Worm (Caenorhabditis elegans) whole organism, mixed stage, embryonic: ENCODE results near the gene irld-4.

Experiments used
- M03D4.4 ChIP-seq: sonication (generic microtip); optimal IDR thresholded peaks from 2 replicates; lab custom pipeline; 2017; ENCODE audit warnings: mild to moderate bottlenecking, missing genetic modification characterization, missing compliant biosample characterization
- bed-3 ChIP-seq: fragments of 200-800 bp; sonication (Bioruptor generic); optimal IDR thresholded peaks from 3 replicates; lab custom pipeline; 2018; ENCODE audit warnings: mild to moderate bottlenecking, missing genetic modification characterization, moderate library complexity, missing compliant biosample characterization
- blmp-1 ChIP-seq: fragments of 150-350 bp; optimal IDR thresholded peaks from 2 replicates; lab custom pipeline; 2014; ENCODE audit warnings: missing biosample characterization, missing genetic modification characterization
- ceh-39 ChIP-seq: fragments of 150-350 bp; optimal IDR thresholded peaks from 2 replicates; lab custom pipeline; 2014; ENCODE audit warnings: missing biosample characterization, missing genetic modification characterization
- ceh-83 ChIP-seq: fragments of 200-800 bp; sonication (Bioruptor generic); optimal IDR thresholded peaks from 2 replicates; lab custom pipeline; 2018; ENCODE audit warnings: mild to moderate bottlenecking, missing genetic modification characterization, missing compliant biosample characterization
- ces-1 ChIP-seq: fragments of 150-350 bp; optimal IDR thresholded peaks from 2 replicates; lab custom pipeline; 2014; ENCODE audit warnings: missing biosample characterization, missing genetic modification reagents, missing genetic modification characterization
- drap-1 ChIP-seq: fragments of 200-800 bp; sonication (Bioruptor generic); optimal IDR thresholded peaks from 3 replicates; lab custom pipeline; 2018; ENCODE audit warnings: mild to moderate bottlenecking, missing genetic modification characterization, missing compliant biosample characterization
- elt-1 ChIP-seq: sonication (generic microtip); optimal IDR thresholded peaks from 2 replicates; lab custom pipeline; 2017; ENCODE audit warnings: missing genetic modification characterization, mild to moderate bottlenecking, missing compliant biosample characterization, antibody characterized with exemption, moderate library complexity, borderline replicate concordance; ENCODE audit not compliant: insufficient read depth
- ham-2 ChIP-seq: fragments of 200-800 bp; sonication (Bioruptor generic); optimal IDR thresholded peaks from 2 replicates; lab custom pipeline; 2018; ENCODE audit warnings: mild to moderate bottlenecking, missing genetic modification characterization, missing compliant biosample characterization
- hlh-1 ChIP-seq: fragments of 150-350 bp; optimal IDR thresholded peaks from 2 replicates; lab custom pipeline; 2014; ENCODE audit warnings: missing biosample characterization, missing genetic modification reagents, missing genetic modification characterization
- lsy-2 ChIP-seq: fragments of 150-350 bp; optimal IDR thresholded peaks from 2 replicates; lab custom pipeline; 2014; ENCODE audit warnings: missing biosample characterization, missing genetic modification characterization
- mab-5 ChIP-seq: fragments of 150-350 bp; optimal IDR thresholded peaks from 2 replicates; lab custom pipeline; 2014; ENCODE audit warnings: missing biosample characterization, missing genetic modification characterization
- mep-1 ChIP-seq: fragments of 150-350 bp; optimal IDR thresholded peaks from 2 replicates; lab custom pipeline; 2017; ENCODE audit warnings: missing biosample characterization, missing genetic modification reagents, missing genetic modification characterization, inconsistent platforms
- nhr-12 ChIP-seq: fragments of 150-350 bp; optimal IDR thresholded peaks from 2 replicates; lab custom pipeline; 2014; ENCODE audit warnings: missing biosample characterization, missing genetic modification characterization
- nhr-2 ChIP-seq: fragments of 150-350 bp; optimal IDR thresholded peaks from 2 replicates; lab custom pipeline; 2014; ENCODE audit warnings: missing biosample characterization, missing genetic modification characterization
- nhr-28 ChIP-seq: fragments of 150-350 bp; optimal IDR thresholded peaks from 2 replicates; lab custom pipeline; 2014; ENCODE audit warnings: missing biosample characterization, missing genetic modification characterization
- sem-2 ChIP-seq: fragments of 200-800 bp; sonication (Bioruptor generic); optimal IDR thresholded peaks from 2 replicates; lab custom pipeline; 2018; ENCODE audit warnings: mild to moderate bottlenecking, missing genetic modification characterization, missing compliant biosample characterization
- tbx-8 ChIP-seq: fragments of 200-800 bp; sonication (Bioruptor generic); optimal IDR thresholded peaks from 2 replicates; lab custom pipeline; 2018; ENCODE audit warnings: mild to moderate bottlenecking, missing genetic modification characterization, moderate library complexity, missing compliant biosample characterization
- zip-8 ChIP-seq: fragments of 150-350 bp; optimal IDR thresholded peaks from 2 replicates; lab custom pipeline; 2014; ENCODE audit warnings: missing biosample characterization, missing genetic modification characterization
- ztf-11 ChIP-seq: fragments of 150-350 bp; optimal IDR thresholded peaks from 2 replicates; lab custom pipeline; 2014; ENCODE audit warnings: missing biosample characterization, missing genetic modification characterization

Gene irld-4

ce11 chrIV:14661370-14661769, 28.5 kb downstream of the irld-4 start:
- no peak for TF ChIP-seq hlh-1
- TF ChIP-seq ces-1 (GFP tag; lab: Kevin White, UChicago) = peak; percentile 61
- TF ChIP-seq M03D4.4 (tag; lab: Kevin White, UChicago) = no peak
- no peak for TF ChIP-seq nhr-28 (tag; lab: Kevin White, UChicago)

- TF ChIP-seq nhr-2 (tag; lab: Kevin White, UChicago) (no peak), elt-1 (tag; lab: Kevin White, UChicago) (peak; percentile 32)
Measured at ce11 chrIV:14675789-14676188, 42.9 kb downstream of the irld-4 start.

- no peak for TF ChIP-seq zip-8 (tag; lab: Kevin White, UChicago)
- no peak for TF ChIP-seq bed-3 (GFP tag; lab: Kevin White, UChicago)
- no peak for TF ChIP-seq sem-2
- no peak for TF ChIP-seq mep-1 (tag; lab: Kevin White, UChicago)
- no peak for TF ChIP-seq ham-2
- TF ChIP-seq ceh-83 (GFP tag; lab: Kevin White, UChicago) = no peak
- TF ChIP-seq ceh-39 = no peak
- TF ChIP-seq drap-1 = no peak
- no peak for TF ChIP-seq nhr-12 (tag; lab: Kevin White, UChicago)
- no peak for TF ChIP-seq mab-5
- no peak for TF ChIP-seq lsy-2 (tag; lab: Kevin White, UChicago)
Measured at ce11 chrIV:14677095-14677633, 44.3 kb downstream of the irld-4 start, which contains the start of gene Y57G11C.31. Gene Y57G11C.31 (plus strand): TSS chrIV:14677370.

- TF ChIP-seq ztf-11 (tag; lab: Kevin White, UChicago) (no peak), ceh-83 (GFP tag; lab: Kevin White, UChicago) (no peak), nhr-12 (tag; lab: Kevin White, UChicago) (no peak), tbx-8 (GFP tag; lab: Kevin White, UChicago) (no peak), blmp-1 (tag; lab: Kevin White, UChicago) (no peak)
Measured at ce11 chrIV:14679060-14679459, 46.2 kb downstream of the irld-4 start.
